Worm (Caenorhabditis elegans): ENCODE results near the gene F38E11.9.

- TF ChIP-seq unc-62 (GFP tag; optimal IDR thresholded peaks at IDR 0.05 in 1 of 2) = no peak
- no peak for TF ChIP-seq unc-62 (tag; optimal IDR thresholded peaks at IDR 0.05)
- TF ChIP-seq mep-1 (tag; optimal IDR thresholded peaks at IDR 0.05) = no peak
- TF ChIP-seq nhr-76 (tag; optimal IDR thresholded peaks at IDR 0.05) = no peak
Measured at ce11 chrIV:9432327-9432726, 11.5 kb downstream of the F38E11.9 start.
